Worm (Caenorhabditis elegans) whole organism, L4 larva: ENCODE results near the gene glt-5.

Experiments
- F26F4.8 ChIP-seq: fragments of 200-800 bp; sonication (Bioruptor generic); conservative IDR thresholded peaks from 2 replicates; pipeline ENCODE4 v1.3.6; 2022; ENCODE audit warnings: missing genetic modification characterization, missing compliant biosample characterization
- F44E2.7 ChIP-seq: fragments of 200-800 bp; sonication (Bioruptor generic); IDR thresholded peaks from 2 replicates; pipeline ENCODE4 v2.1.2; 2022; ENCODE audit warnings: missing genetic modification characterization, missing compliant biosample characterization
- Y105C5A.15 ChIP-seq: fragments of 200-800 bp; sonication (Bioruptor generic); IDR thresholded peaks from 2 replicates; pipeline ENCODE4 v1.3.6; 2022; ENCODE audit warnings: missing genetic modification characterization, missing compliant biosample characterization
- ZK546.5 ChIP-seq, 2 experiments: sonication (generic microtip); optimal IDR thresholded peaks; 2 replicates each; lab custom pipeline; 2017; ENCODE audit warnings: missing biosample characterization in 2 of 2, missing genetic modification characterization in 2 of 2
- aha-1 ChIP-seq: fragments of 150-350 bp; peaks from one replicate; lab custom pipeline; 2014; ENCODE audit warnings: missing biosample characterization, missing genetic modification characterization
- arid-1 ChIP-seq: fragments of 200-800 bp; sonication (Bioruptor generic); conservative IDR thresholded peaks from 2 replicates; pipeline ENCODE4 v1.3.6; 2022; ENCODE audit warnings: missing genetic modification reagents, missing genetic modification characterization, missing compliant biosample characterization
- attf-4 ChIP-seq: sonication (generic microtip); optimal IDR thresholded peaks from 3 replicates; lab custom pipeline; 2017; ENCODE audit warnings: missing biosample characterization, missing genetic modification characterization
- ceh-28 ChIP-seq: fragments of 150-350 bp; optimal IDR thresholded peaks from 2 replicates; lab custom pipeline; 2014; ENCODE audit warnings: missing biosample characterization, missing genetic modification reagents, missing genetic modification characterization
- ceh-32 ChIP-seq: sonication (generic microtip); optimal IDR thresholded peaks from 2 replicates; lab custom pipeline; 2016; ENCODE audit warnings: mild to moderate bottlenecking, missing genetic modification characterization, missing compliant biosample characterization; ENCODE audit not compliant: poor library complexity
- ceh-44 ChIP-seq: fragments of 200-800 bp; sonication (Bioruptor generic); IDR thresholded peaks from 2 replicates; pipeline ENCODE4 v1.3.6; 2022; ENCODE audit warnings: missing genetic modification reagents, missing genetic modification characterization, missing compliant biosample characterization
- ceh-62 ChIP-seq: sonication (generic microtip); optimal IDR thresholded peaks from 2 replicates; lab custom pipeline; 2017; ENCODE audit warnings: missing biosample characterization, missing genetic modification characterization
- ceh-82 ChIP-seq: sonication (generic microtip); optimal IDR thresholded peaks from 2 replicates; lab custom pipeline; 2017; ENCODE audit warnings: missing biosample characterization, missing genetic modification characterization
- cey-2 ChIP-seq: sonication (generic microtip); optimal IDR thresholded peaks from 3 replicates; lab custom pipeline; 2017; ENCODE audit warnings: missing genetic modification characterization, mild to moderate bottlenecking, missing compliant biosample characterization, antibody characterized with exemption, borderline replicate concordance; ENCODE audit not compliant: insufficient read depth
- daf-16 ChIP-seq, 3 experiments: sonication (generic microtip); optimal IDR thresholded peaks; 2 replicates each; lab custom pipeline; 2016 to 2017; ENCODE audit warnings: missing genetic modification characterization in 3 of 3, missing genetic modification reagents in 3 of 3, mild to moderate bottlenecking in 2 of 3, missing compliant biosample characterization in 2 of 3, missing biosample characterization in 1 of 3, moderate library complexity in 1 of 3
- dmd-6 ChIP-seq: fragments of 200-800 bp; sonication (Bioruptor generic); IDR thresholded peaks from 2 replicates; pipeline ENCODE4 v1.3.6; 2022; ENCODE audit warnings: missing genetic modification reagents, missing genetic modification characterization, missing compliant biosample characterization
- duxl-1 ChIP-seq: sonication (generic microtip); optimal IDR thresholded peaks from 2 replicates; lab custom pipeline; 2016; ENCODE audit warnings: mild to moderate bottlenecking, missing genetic modification characterization, moderate library complexity, missing compliant biosample characterization; ENCODE audit not compliant: poor library complexity
- fkh-10 ChIP-seq: fragments of 150-350 bp; optimal IDR thresholded peaks from 2 replicates; lab custom pipeline; 2014; ENCODE audit warnings: missing biosample characterization, missing genetic modification reagents, missing genetic modification characterization
- gei-8 ChIP-seq: fragments of 200-800 bp; sonication (Bioruptor generic); optimal IDR thresholded peaks from 2 replicates; lab custom pipeline; 2018; ENCODE audit warnings: mild to moderate bottlenecking, missing genetic modification characterization, missing compliant biosample characterization
- hlh-30 ChIP-seq: sonication (generic microtip); optimal IDR thresholded peaks from 2 replicates; lab custom pipeline; 2017; ENCODE audit warnings: antibody characterized with exemption, mild to moderate bottlenecking, missing genetic modification characterization, missing compliant biosample characterization; ENCODE audit not compliant: insufficient read depth
- hmg-1.1 ChIP-seq: fragments of 200-800 bp; sonication (Bioruptor generic); IDR thresholded peaks from 2 replicates; pipeline ENCODE4 v1.3.6; 2022; ENCODE audit warnings: missing genetic modification reagents, missing genetic modification characterization, missing compliant biosample characterization
- lin-13 ChIP-seq: fragments of 150-350 bp; optimal IDR thresholded peaks from 2 replicates; lab custom pipeline; 2014; ENCODE audit warnings: missing biosample characterization, missing genetic modification reagents, missing genetic modification characterization
- lin-29 ChIP-seq: fragments of 200-800 bp; sonication (Bioruptor generic); IDR thresholded peaks from 2 replicates; pipeline ENCODE4 v1.3.6; 2022; ENCODE audit warnings: missing genetic modification reagents, missing genetic modification characterization, missing compliant biosample characterization
- lin-39 ChIP-seq: fragments of 150-350 bp; optimal IDR thresholded peaks from 2 replicates; lab custom pipeline; 2014; ENCODE audit warnings: missing biosample characterization, missing genetic modification reagents, missing genetic modification characterization
- madf-5 ChIP-seq, 2 experiments: fragments of 200-800 bp; sonication (Bioruptor generic); IDR thresholded peaks; 2 replicates each; pipeline ENCODE4 v1.3.6; 2022; ENCODE audit warnings: missing compliant biosample characterization in 2 of 2, missing genetic modification characterization in 2 of 2
- madf-9 ChIP-seq: fragments of 200-800 bp; sonication (Bioruptor generic); conservative IDR thresholded peaks from 2 replicates; pipeline ENCODE4 v1.3.6; 2022; ENCODE audit warnings: missing genetic modification reagents, missing genetic modification characterization, missing compliant biosample characterization
- nhr-102 ChIP-seq: sonication (generic microtip); optimal IDR thresholded peaks from 2 replicates; lab custom pipeline; 2016; ENCODE audit warnings: mild to moderate bottlenecking, missing genetic modification characterization, moderate library complexity, missing compliant biosample characterization
- nhr-25 ChIP-seq: sonication (generic microtip); optimal IDR thresholded peaks from 2 replicates; lab custom pipeline; 2017; ENCODE audit warnings: missing genetic modification characterization, mild to moderate bottlenecking, missing compliant biosample characterization, antibody characterized with exemption, moderate library complexity, borderline replicate concordance; ENCODE audit not compliant: insufficient read depth
- nhr-41 ChIP-seq: fragments of 200-800 bp; sonication (Bioruptor generic); IDR thresholded peaks from 2 replicates; pipeline ENCODE4 v1.3.6; 2022; ENCODE audit warnings: missing genetic modification reagents, missing genetic modification characterization, missing compliant biosample characterization
- nhr-42 ChIP-seq: fragments of 200-800 bp; sonication (Bioruptor generic); IDR thresholded peaks from 2 replicates; pipeline ENCODE4 v1.3.6; 2022; ENCODE audit warnings: missing genetic modification characterization, missing compliant biosample characterization
- nhr-6 ChIP-seq: fragments of 150-350 bp; optimal IDR thresholded peaks from 2 replicates; lab custom pipeline; 2014; ENCODE audit warnings: missing biosample characterization, missing genetic modification characterization
- pha-4 ChIP-seq, 2 experiments: fragments of 150-350 bp in 1 of 2; fragments of 200-800 bp in 1 of 2; sonication (Bioruptor generic) in 1 of 2; IDR thresholded peaks in 1 of 2; optimal IDR thresholded peaks in 1 of 2; 2 replicates each; pipeline versions ENCODE4 v1.3.6 to Lab custom; 2014 to 2022; ENCODE audit warnings: missing genetic modification characterization in 2 of 2, missing genetic modification reagents in 2 of 2, missing biosample characterization in 1 of 2, missing compliant biosample characterization in 1 of 2
- saeg-2 ChIP-seq: fragments of 200-800 bp; sonication (Bioruptor generic); IDR thresholded peaks from 2 replicates; pipeline ENCODE4 v1.3.6; 2022; ENCODE audit warnings: missing genetic modification reagents, missing genetic modification characterization, missing compliant biosample characterization
- sdz-12 ChIP-seq: fragments of 200-800 bp; sonication (Bioruptor generic); optimal IDR thresholded peaks from 2 replicates; lab custom pipeline; 2018; ENCODE audit warnings: mild to moderate bottlenecking, missing genetic modification characterization, missing compliant biosample characterization
- skn-1 ChIP-seq: fragments of 150-350 bp; optimal IDR thresholded peaks from 2 replicates; lab custom pipeline; 2014; ENCODE audit warnings: missing biosample characterization, missing genetic modification characterization
- unc-130 ChIP-seq: sonication (generic microtip); optimal IDR thresholded peaks from 2 replicates; lab custom pipeline; 2016; ENCODE audit warnings: missing genetic modification reagents, missing genetic modification characterization, missing compliant biosample characterization
- unc-62 ChIP-seq, 3 experiments: fragments of 150-350 bp in 1 of 3; sonication (generic microtip); optimal IDR thresholded peaks in 2 of 3; peaks in 1 of 3; 1 replicate in 1 of 3; 2 replicates in 2 of 3; lab custom pipeline; 2014 to 2017; ENCODE audit warnings: missing biosample characterization in 3 of 3, missing genetic modification characterization in 3 of 3, missing genetic modification reagents in 3 of 3, missing genotype in 1 of 3
- zag-1 ChIP-seq: fragments of 150-350 bp; optimal IDR thresholded peaks from 2 replicates; lab custom pipeline; 2014; ENCODE audit warnings: missing biosample characterization, missing genetic modification characterization
- zfp-2 ChIP-seq: sonication (generic microtip); optimal IDR thresholded peaks from 2 replicates; lab custom pipeline; 2016; ENCODE audit warnings: mild to moderate bottlenecking, missing genetic modification characterization, missing compliant biosample characterization
- zfp-3 ChIP-seq: fragments of 200-800 bp; sonication (Bioruptor generic); conservative IDR thresholded peaks from 2 replicates; pipeline ENCODE4 v1.3.6; 2022; ENCODE audit warnings: missing genetic modification reagents, missing genetic modification characterization, missing compliant biosample characterization
- zip-11 ChIP-seq: fragments of 200-800 bp; sonication (Bioruptor generic); IDR thresholded peaks from 2 replicates; pipeline ENCODE4 v1.3.6; 2022; ENCODE audit warnings: missing genetic modification characterization, missing compliant biosample characterization

The glt-5 gene

DNA sequence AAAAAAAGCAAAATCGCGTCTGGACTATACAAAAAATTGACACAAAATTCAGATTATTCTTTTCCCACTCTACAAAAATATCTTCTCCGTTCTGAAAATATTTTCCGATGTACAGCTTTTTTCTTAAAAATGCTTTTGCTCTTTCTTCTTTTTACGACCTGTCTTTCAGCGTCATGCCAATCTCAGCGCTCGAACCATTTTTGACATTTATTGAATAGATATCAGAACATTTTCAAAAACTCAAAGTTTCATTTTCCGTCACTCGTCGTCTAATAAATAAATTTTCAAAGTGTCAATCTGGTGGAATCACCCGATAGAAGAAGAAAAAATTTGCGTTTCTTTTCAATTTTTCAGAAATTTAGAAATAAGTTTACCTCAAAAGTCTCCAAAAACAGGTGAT lies 32.7 kb upstream of the glt-5 start (continued):
- TF ChIP-seq zfp-3 (GFP tag; lab: Robert Waterston, UW) (no peak), saeg-2 (GFP tag; lab: Robert Waterston, UW) (no peak), pha-4 (GFP tag; IDR thresholded peaks at IDR 0.05; lab: Robert Waterston, UW) (peak; percentile 29; the same call in 1 of the 2 replicates), pha-4 (tag; optimal IDR thresholded peaks at IDR 0.05; lab: Kevin White, UChicago) (no peak), ceh-62 (tag; lab: Kevin White, UChicago) (no peak), daf-16 (GFP tag; optimal IDR thresholded peaks at IDR 0.05; lab: Kevin White, UChicago) (no peak), daf-16 (tag; optimal IDR thresholded peaks at IDR 0.05; lab: Kevin White, UChicago) (peak; percentile 46), lin-29 (GFP tag; lab: Robert Waterston, UW) (no peak), duxl-1 (tag; lab: Kevin White, UChicago) (no peak), gei-8 (GFP tag; lab: Kevin White, UChicago) (no peak), zfp-2 (no peak), nhr-41 (GFP tag; lab: Robert Waterston, UW) (no peak), nhr-102 (tag; lab: Kevin White, UChicago) (no peak), arid-1 (GFP tag; lab: Robert Waterston, UW) (no peak), unc-130 (GFP tag; lab: Kevin White, UChicago) (no peak), madf-9 (GFP tag; lab: Robert Waterston, UW) (no peak), lin-13 (GFP tag; lab: Kevin White, UChicago) (no peak), ZK546.5 (tag; optimal IDR thresholded peaks at IDR 0.05; lab: Kevin White, UChicago) (no peak), hmg-1.1 (GFP tag; lab: Robert Waterston, UW) (no peak), madf-5 (GFP tag; IDR thresholded peaks at IDR 0.05; lab: Robert Waterston, UW) (no peak), cey-2 (tag; lab: Kevin White, UChicago) (no peak), unc-62 (GFP tag; optimal IDR thresholded peaks at IDR 0.05 in 1 of 2; lab: Kevin White, UChicago) (peak in 1 of 2 experiments; percentile 82), unc-62 (tag; optimal IDR thresholded peaks at IDR 0.05; lab: Kevin White, UChicago) (no peak), ceh-82 (tag; lab: Kevin White, UChicago) (no peak), zip-11 (no peak), F26F4.8 (GFP tag; lab: Robert Waterston, UW) (no peak), dmd-6 (GFP tag; lab: Robert Waterston, UW) (peak; percentile 91), F44E2.7 (GFP tag; lab: Robert Waterston, UW) (no peak), attf-4 (tag; lab: Kevin White, UChicago) (no peak), ceh-28 (tag; lab: Kevin White, UChicago) (no peak), skn-1 (tag; lab: Kevin White, UChicago) (no peak), nhr-42 (GFP tag; lab: Robert Waterston, UW) (no peak), ceh-44 (no peak), aha-1 (peak; percentile 42), nhr-6 (tag; lab: Kevin White, UChicago) (no peak), zag-1 (no peak), fkh-10 (GFP tag; lab: Kevin White, UChicago) (no peak), sdz-12 (GFP tag; lab: Kevin White, UChicago) (no peak), hlh-30 (no peak), nhr-25 (no peak), ceh-32 (no peak), lin-39 (tag; lab: Kevin White, UChicago) (no peak), Y105C5A.15 (no peak)
